Fruit fly (Drosophila melanogaster) whole organism, embryonic: ENCODE measurements around the gene mRpL4.
A peak's percentile ranks its signal among the peaks of the same experiment; 100 is the strongest.

Source experiments
- Blimp-1 ChIP-seq: fragments of 200-800 bp; sonication (Bioruptor generic); optimal IDR thresholded peaks from 3 replicates; lab custom pipeline; 2018; ENCODE audit warnings: missing biosample characterization, missing genetic modification characterization, mild to moderate bottlenecking, moderate library complexity, missing genetic modification reagents
- Bteb2 ChIP-seq: fragments of 200-800 bp; sonication (Bioruptor generic); optimal IDR thresholded peaks from 2 replicates; lab custom pipeline; 2016; ENCODE audit warnings: missing biosample characterization, missing genetic modification characterization
- C15 ChIP-seq: fragments of 200-800 bp; sonication (Bioruptor generic); IDR thresholded peaks from 3 replicates; pipeline ENCODE4 v1.3.6; 2022; ENCODE audit warnings: missing biosample characterization, missing genetic modification characterization
- CG13424 ChIP-seq: fragments of 200-800 bp; sonication (Bioruptor generic); optimal IDR thresholded peaks from 2 replicates; lab custom pipeline; 2019; ENCODE audit warnings: missing biosample characterization, mild to moderate bottlenecking, missing genetic modification characterization, moderate library complexity
- CG14667 ChIP-seq: fragments of 200-800 bp; sonication (Bioruptor generic); IDR thresholded peaks from 2 replicates; pipeline ENCODE4 v1.3.6; 2022; ENCODE audit warnings: missing biosample characterization, missing genetic modification characterization
- CG1529 ChIP-seq: fragments of 200-800 bp; sonication (Bioruptor generic); optimal IDR thresholded peaks from 3 replicates; lab custom pipeline; 2018; ENCODE audit warnings: missing biosample characterization, missing genetic modification characterization
- CG1832 ChIP-seq: fragments of 200-800 bp; sonication (Bioruptor generic); optimal IDR thresholded peaks from 2 replicates; lab custom pipeline; 2017; ENCODE audit warnings: missing biosample characterization, mild to moderate bottlenecking, missing genetic modification characterization, inconsistent platforms
- CG31365 ChIP-seq: fragments of 200-800 bp; sonication (Bioruptor generic); optimal IDR thresholded peaks from 2 replicates; lab custom pipeline; 2018; ENCODE audit warnings: missing biosample characterization, mild to moderate bottlenecking, missing genetic modification characterization
- CG3163 ChIP-seq: fragments of 200-800 bp; sonication (Bioruptor generic); optimal IDR thresholded peaks from 3 replicates; lab custom pipeline; 2016; ENCODE audit warnings: missing biosample characterization, missing genetic modification characterization
- CG3726 ChIP-seq: fragments of 200-800 bp; sonication (Bioruptor generic); IDR thresholded peaks from 3 replicates; pipeline ENCODE4, ENCODE4 v1.3.6; 2022; ENCODE audit warnings: missing biosample characterization, missing genetic modification characterization
- CG4328 ChIP-seq: fragments of 200-800 bp; sonication (Bioruptor generic); optimal IDR thresholded peaks from 3 replicates; lab custom pipeline; 2017; ENCODE audit warnings: missing biosample characterization, missing genetic modification reagents, missing genetic modification characterization
- CG4617 ChIP-seq: fragments of 200-800 bp; sonication (Bioruptor generic); optimal IDR thresholded peaks from 3 replicates; lab custom pipeline; 2016; ENCODE audit warnings: missing biosample characterization, missing genetic modification characterization, borderline replicate concordance
- CG5180 ChIP-seq: fragments of 200-800 bp; sonication (Bioruptor generic); optimal IDR thresholded peaks from 3 replicates; lab custom pipeline; 2017; ENCODE audit warnings: missing biosample characterization, missing genetic modification characterization, mild to moderate bottlenecking, moderate library complexity, missing genetic modification reagents
- CG7839 ChIP-seq: fragments of 200-800 bp; sonication (Bioruptor generic); optimal IDR thresholded peaks from 3 replicates; lab custom pipeline; 2018; ENCODE audit warnings: missing biosample characterization, mild to moderate bottlenecking, missing genetic modification characterization, moderate library complexity
- CG9876 ChIP-seq: fragments of 200-800 bp; sonication (Bioruptor generic); optimal IDR thresholded peaks from 2 replicates; lab custom pipeline; 2016; ENCODE audit warnings: missing biosample characterization, missing genetic modification characterization
- CHES-1-like ChIP-seq: fragments of 200-800 bp; sonication (Bioruptor generic); optimal IDR thresholded peaks from 2 replicates; lab custom pipeline; 2016; ENCODE audit warnings: missing biosample characterization, missing genetic modification characterization
- CkIIα-i1 ChIP-seq: fragments of 200-800 bp; sonication (Bioruptor generic); IDR thresholded peaks from 2 replicates; pipeline ENCODE4 v1.3.6; 2022; ENCODE audit warnings: missing biosample characterization, missing genetic modification characterization
- CrebB ChIP-seq: fragments of 200-800 bp; sonication (Bioruptor generic); optimal IDR thresholded peaks from 3 replicates; lab custom pipeline; 2018; ENCODE audit warnings: missing biosample characterization, mild to moderate bottlenecking, missing genetic modification characterization
- Fer2 ChIP-seq: fragments of 200-800 bp; sonication (Bioruptor generic); optimal IDR thresholded peaks from 2 replicates; lab custom pipeline; 2018; ENCODE audit warnings: missing biosample characterization, mild to moderate bottlenecking, missing genetic modification characterization, moderate library complexity
- GATAe ChIP-seq: fragments of 200-800 bp; sonication (Bioruptor generic); conservative IDR thresholded peaks from 2 replicates; pipeline ENCODE4 v1.3.6; 2022; ENCODE audit warnings: missing biosample characterization, missing genetic modification characterization
- HHEX ChIP-seq: fragments of 200-800 bp; sonication (Bioruptor generic); optimal IDR thresholded peaks from 3 replicates; lab custom pipeline; 2017; ENCODE audit warnings: missing biosample characterization, mild to moderate bottlenecking, missing genetic modification characterization, missing genetic modification reagents
- HmgZ ChIP-seq: fragments of 200-800 bp; sonication (Bioruptor generic); optimal IDR thresholded peaks from 2 replicates; lab custom pipeline; 2018; ENCODE audit warnings: missing biosample characterization, mild to moderate bottlenecking, missing genetic modification characterization
- Pdp1 ChIP-seq, 2 experiments: fragments of 200-800 bp; sonication (Bioruptor generic); optimal IDR thresholded peaks; 3 replicates each; lab custom pipeline; 2016; ENCODE audit warnings: missing biosample characterization in 2 of 2, missing genetic modification characterization in 2 of 2, mild to moderate bottlenecking in 1 of 2, moderate library complexity in 1 of 2
- Sox100B ChIP-seq: fragments of 200-800 bp; sonication (Bioruptor generic); optimal IDR thresholded peaks from 3 replicates; lab custom pipeline; 2018; ENCODE audit warnings: missing biosample characterization, mild to moderate bottlenecking, missing genetic modification characterization
- ab ChIP-seq: fragments of 200-800 bp; sonication (Bioruptor generic); optimal IDR thresholded peaks from 2 replicates; lab custom pipeline; 2016; ENCODE audit warnings: missing biosample characterization, missing genetic modification characterization
- ac ChIP-seq: fragments of 200-800 bp; sonication (Bioruptor generic); optimal IDR thresholded peaks from 3 replicates; lab custom pipeline; 2017; ENCODE audit warnings: missing biosample characterization, mild to moderate bottlenecking, missing genetic modification characterization
- aop ChIP-seq: fragments of 200-800 bp; sonication (Bioruptor generic); IDR thresholded peaks from 2 replicates; pipeline ENCODE4 v1.3.6; 2022; ENCODE audit warnings: missing biosample characterization, missing genetic modification characterization
- ase ChIP-seq: fragments of 200-800 bp; sonication (Bioruptor generic); IDR thresholded peaks from 3 replicates; pipeline ENCODE4 v1.3.6; 2022; ENCODE audit warnings: missing biosample characterization, missing genetic modification characterization
- bsh ChIP-seq, 2 experiments: fragments of 200-800 bp; sonication (Bioruptor generic); optimal IDR thresholded peaks; 2 replicates each; lab custom pipeline; 2017 to 2018; ENCODE audit warnings: mild to moderate bottlenecking in 2 of 2, missing biosample characterization in 2 of 2, missing genetic modification characterization in 2 of 2, moderate library complexity in 1 of 2
- cas ChIP-seq: fragments of 200-800 bp; sonication (Bioruptor generic); IDR thresholded peaks from 2 replicates; pipeline ENCODE4 v1.3.6; 2022; ENCODE audit warnings: missing biosample characterization, missing genetic modification characterization
- chn ChIP-seq: fragments of 200-800 bp; sonication (Bioruptor generic); optimal IDR thresholded peaks from 2 replicates; lab custom pipeline; 2016; ENCODE audit warnings: missing biosample characterization, missing genetic modification characterization
- ems ChIP-seq: fragments of 200-800 bp; sonication (Bioruptor generic); optimal IDR thresholded peaks from 3 replicates; lab custom pipeline; 2016; ENCODE audit warnings: missing biosample characterization, missing genetic modification characterization
- exex ChIP-seq: fragments of 200-800 bp; sonication (Bioruptor generic); optimal IDR thresholded peaks from 4 replicates; lab custom pipeline; 2018; ENCODE audit warnings: missing biosample characterization, mild to moderate bottlenecking, missing genetic modification characterization, moderate library complexity
- gfzf ChIP-seq: fragments of 200-800 bp; sonication (Bioruptor generic); optimal IDR thresholded peaks from 2 replicates; lab custom pipeline; 2016; ENCODE audit warnings: missing biosample characterization, mild to moderate bottlenecking, missing genetic modification characterization, moderate library complexity
- hth ChIP-seq: fragments of >200 bp; optimal IDR thresholded peaks from 2 replicates; lab custom pipeline; 2017; ENCODE audit warnings: inconsistent platforms
- jigr1 ChIP-seq: fragments of 200-800 bp; sonication (Bioruptor generic); IDR thresholded peaks from 3 replicates; pipeline ENCODE4 v1.3.6; 2022; ENCODE audit warnings: missing biosample characterization, missing genetic modification characterization
- mam ChIP-seq: fragments of 200-800 bp; sonication (Bioruptor generic); optimal IDR thresholded peaks from 3 replicates; lab custom pipeline; 2016; ENCODE audit warnings: missing biosample characterization, missing genetic modification characterization
- mld ChIP-seq: fragments of 200-800 bp; sonication (Bioruptor generic); IDR thresholded peaks from 3 replicates; pipeline ENCODE4 v1.3.6; 2022; ENCODE audit warnings: missing biosample characterization, missing genetic modification characterization; ENCODE audit not compliant: partially characterized antibody
- org-1 ChIP-seq: fragments of 200-800 bp; sonication (Bioruptor generic); optimal IDR thresholded peaks from 2 replicates; lab custom pipeline; 2017; ENCODE audit warnings: missing biosample characterization, missing genetic modification characterization
- otp ChIP-seq: fragments of 200-800 bp; sonication (Bioruptor generic); IDR thresholded peaks from 3 replicates; pipeline ENCODE4, ENCODE4 v1.3.6; 2022; ENCODE audit warnings: missing biosample characterization, missing genetic modification characterization
- pan ChIP-seq, 4 experiments: fragments of >200 bp in 3 of 4; fragments of 200-800 bp in 1 of 4; sonication (Bioruptor generic) in 1 of 4; optimal IDR thresholded peaks in 3 of 4; IDR thresholded peaks in 1 of 4; 2 replicates each; pipeline versions ENCODE4 v1.3.6 to Lab custom; 2017 to 2022; ENCODE audit warnings: missing biosample characterization in 2 of 4, missing genetic modification characterization in 2 of 4, mixed read lengths in 1 of 4
- pb ChIP-seq: fragments of 200-800 bp; sonication (Bioruptor generic); optimal IDR thresholded peaks from 3 replicates; lab custom pipeline; 2016; ENCODE audit warnings: missing biosample characterization, missing genetic modification characterization
- pnt ChIP-seq: fragments of 200-800 bp; sonication (Bioruptor generic); optimal IDR thresholded peaks from 3 replicates; lab custom pipeline; 2016; ENCODE audit warnings: missing biosample characterization, missing genetic modification characterization
- run ChIP-seq: fragments of 200-800 bp; sonication (Bioruptor generic); optimal IDR thresholded peaks from 3 replicates; lab custom pipeline; 2018; ENCODE audit warnings: missing biosample characterization, mild to moderate bottlenecking, missing genetic modification characterization
- sd ChIP-seq: fragments of 200-800 bp; sonication (Bioruptor generic); optimal IDR thresholded peaks from 3 replicates; lab custom pipeline; 2018; ENCODE audit warnings: missing biosample characterization, mild to moderate bottlenecking, missing genetic modification characterization, moderate library complexity
- shn ChIP-seq: fragments of 200-800 bp; sonication (Bioruptor generic); optimal IDR thresholded peaks from 3 replicates; lab custom pipeline; 2016; ENCODE audit warnings: missing biosample characterization, missing genetic modification characterization
- z ChIP-seq: fragments of 200-800 bp; sonication (Bioruptor generic); IDR thresholded peaks from 3 replicates; pipeline ENCODE4 v1.3.6; 2022; ENCODE audit warnings: missing biosample characterization, missing genetic modification characterization
- zen ChIP-seq: fragments of 200-800 bp; sonication (Bioruptor generic); optimal IDR thresholded peaks from 3 replicates; lab custom pipeline; 2018; ENCODE audit warnings: missing biosample characterization, mild to moderate bottlenecking, missing genetic modification characterization, moderate library complexity

The mRpL4 gene

DNA sequence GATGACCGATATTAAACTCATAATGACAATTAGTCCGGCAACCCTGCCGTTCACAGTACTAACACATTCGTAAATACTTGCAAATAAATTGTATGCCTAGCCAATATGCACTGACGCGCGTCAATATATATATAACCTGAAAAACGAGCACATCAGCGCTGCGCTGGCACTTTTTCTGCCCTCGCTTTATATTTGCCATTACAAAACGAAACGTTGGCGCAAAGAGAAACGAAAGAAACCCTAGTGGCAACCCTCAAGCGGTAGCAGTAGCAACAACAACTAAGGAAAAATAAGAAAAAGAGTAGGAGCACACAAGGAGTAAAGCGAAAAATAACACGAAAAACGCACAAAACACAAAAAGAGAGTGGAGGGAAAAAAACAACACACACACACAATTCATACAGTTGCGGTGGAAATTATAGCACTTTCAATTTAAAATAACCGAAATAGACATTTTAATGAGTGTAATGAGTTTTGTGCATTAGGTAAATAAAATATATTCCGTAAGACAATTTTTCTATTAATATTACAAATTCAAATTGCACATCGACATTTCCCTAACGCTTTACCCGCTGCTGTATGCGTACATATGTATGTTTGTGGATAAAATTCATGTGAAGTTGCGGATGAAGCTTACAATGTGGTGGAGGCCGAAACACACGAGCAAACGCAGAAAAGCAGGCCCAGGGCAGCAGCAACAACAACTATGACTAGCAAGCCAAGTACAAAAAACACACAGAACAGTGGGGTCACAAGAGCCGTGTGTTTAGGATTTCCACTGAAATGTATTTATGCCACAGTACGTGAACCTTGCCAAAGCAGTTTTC lies 22.0 kb upstream of the mRpL4 start (continued):
- TF ChIP-seq pnt (GFP tag; lab: Kevin White, UChicago) (peak; percentile 97), CG1529 (GFP tag; lab: Kevin White, UChicago) (peak; percentile 99), pan (optimal IDR thresholded peaks at IDR 0.05; lab: Kevin White, UChicago) (no peak), pan (GFP tag; optimal IDR thresholded peaks at IDR 0.05 in 1 of 2, IDR thresholded peaks at IDR 0.05 in 1 of 2) (peak in 1 of 2 experiments; percentile 99), HHEX (GFP tag; lab: Kevin White, UChicago) (peak; percentile 99), GATAe (GFP tag; lab: Robert Waterston, UW) (peak; percentile 93), ac (GFP tag; lab: Kevin White, UChicago) (peak; percentile 96), org-1 (peak; percentile 99), C15 (GFP tag; lab: Robert Waterston, UW) (peak; percentile 97), sd (tag; lab: Kevin White, UChicago) (peak; percentile 97), chn (GFP tag; lab: Kevin White, UChicago) (peak; percentile 99), CG1832 (no peak), ase (GFP tag; lab: Robert Waterston, UW) (peak; percentile 98), Blimp-1 (peak; percentile 98), CHES-1-like (peak; percentile 98), run (peak; percentile 99), mam (GFP tag; lab: Kevin White, UChicago) (peak; percentile 98), CG7839 (peak; percentile 100), CG14667 (GFP tag; lab: Robert Waterston, UW) (peak; percentile 97), z (GFP tag; lab: Robert Waterston, UW) (peak; percentile 84), CG31365 (tag; lab: Kevin White, UChicago) (peak; percentile 94), CG4617 (GFP tag; lab: Kevin White, UChicago) (peak; percentile 98), CG9876 (GFP tag; lab: Kevin White, UChicago) (peak; percentile 93), ab (GFP tag; lab: Kevin White, UChicago) (peak; percentile 99), Pdp1 (GFP tag; optimal IDR thresholded peaks at IDR 0.05; lab: Kevin White, UChicago) (peak; percentile 98), cas (GFP tag; lab: Robert Waterston, UW) (peak; percentile 98), ems (GFP tag; lab: Kevin White, UChicago) (peak; percentile 99), CG13424 (tag; lab: Kevin White, UChicago) (peak; percentile 100), shn (GFP tag; lab: Kevin White, UChicago) (peak; percentile 88), CG4328 (GFP tag; lab: Kevin White, UChicago) (peak; percentile 98), jigr1 (peak; percentile 96), CkIIα-i1 (peak; percentile 93), CG5180 (peak; percentile 94), gfzf (GFP tag; lab: Kevin White, UChicago) (peak; percentile 20), CrebB (tag; lab: Kevin White, UChicago) (peak; percentile 99), Sox100B (peak; percentile 99), hth (no peak), pb (peak; percentile 95), aop (GFP tag; lab: Robert Waterston, UW) (peak; percentile 95), otp (peak; percentile 98), mld (no peak), Bteb2 (GFP tag; lab: Kevin White, UChicago) (peak; percentile 99), CG3726 (peak; percentile 98), Fer2 (tag; lab: Kevin White, UChicago) (peak; percentile 98), zen (tag; lab: Kevin White, UChicago) (peak; percentile 98), bsh (GFP tag; optimal IDR thresholded peaks at IDR 0.05; lab: Kevin White, UChicago) (peak; percentile 97 to 99), exex (tag; lab: Kevin White, UChicago) (peak; percentile 93), HmgZ (peak; percentile 99), CG3163 (GFP tag; lab: Kevin White, UChicago) (peak; percentile 89)
